Worm (Caenorhabditis elegans) whole organism, mixed stage, embryonic: ENCODE results near the gene flp-6.

Experiments used
- M03D4.4 ChIP-seq: sonication (generic microtip); optimal IDR thresholded peaks from 2 replicates; lab custom pipeline; 2017; ENCODE audit warnings: mild to moderate bottlenecking, missing genetic modification characterization, missing compliant biosample characterization
- elt-3 ChIP-seq: fragments of 150-350 bp; optimal IDR thresholded peaks from 2 replicates; lab custom pipeline; 2014; ENCODE audit warnings: missing biosample characterization, missing genetic modification characterization
- lsy-2 ChIP-seq: fragments of 150-350 bp; optimal IDR thresholded peaks from 2 replicates; lab custom pipeline; 2014; ENCODE audit warnings: missing biosample characterization, missing genetic modification characterization
- nhr-28 ChIP-seq: fragments of 150-350 bp; optimal IDR thresholded peaks from 2 replicates; lab custom pipeline; 2014; ENCODE audit warnings: missing biosample characterization, missing genetic modification characterization
- nhr-76 ChIP-seq: sonication (generic microtip); optimal IDR thresholded peaks from 2 replicates; lab custom pipeline; 2017; ENCODE audit warnings: missing biosample characterization, missing genetic modification characterization
- snpc-4 ChIP-seq: fragments of 150-350 bp; optimal IDR thresholded peaks from 2 replicates; lab custom pipeline; 2014; ENCODE audit warnings: missing biosample characterization, missing genetic modification characterization
- ztf-11 ChIP-seq: fragments of 150-350 bp; optimal IDR thresholded peaks from 2 replicates; lab custom pipeline; 2014; ENCODE audit warnings: missing biosample characterization, missing genetic modification characterization

ce11 chrV:9462605-9463004, 9.2 kb upstream of the flp-6 start, which contains the start of gene F07D3.3:
- TF ChIP-seq lsy-2 (tag; lab: Kevin White, UChicago) (no peak), elt-3 (no peak), nhr-76 (tag; lab: Kevin White, UChicago) (no peak), ztf-11 (no peak), snpc-4 (tag; lab: Kevin White, UChicago) (no peak), M03D4.4 (tag; lab: Kevin White, UChicago) (no peak), nhr-28 (no peak)
